Worm (Caenorhabditis elegans) whole organism, L1 larva: ENCODE results near the gene srh-240.

Source experiments
- aha-1 ChIP-seq: fragments of 150-350 bp; optimal IDR thresholded peaks from 2 replicates; lab custom pipeline; 2014; ENCODE audit warnings: missing biosample characterization, missing genetic modification characterization
- alr-1 ChIP-seq: fragments of 200-800 bp; sonication (Bioruptor generic); optimal IDR thresholded peaks from 2 replicates; lab custom pipeline; 2018; ENCODE audit warnings: borderline replicate concordance, mild to moderate bottlenecking, missing genetic modification characterization, missing compliant biosample characterization
- blmp-1 ChIP-seq: fragments of 150-350 bp; optimal IDR thresholded peaks from 2 replicates; lab custom pipeline; 2014; ENCODE audit warnings: missing biosample characterization, missing genetic modification characterization
- ceh-88 ChIP-seq: fragments of 200-800 bp; sonication (Bioruptor generic); IDR thresholded peaks from 2 replicates; pipeline ENCODE4 v1.3.6; 2022; ENCODE audit warnings: missing genetic modification characterization, missing compliant biosample characterization
- dsc-1 ChIP-seq: sonication (generic microtip); optimal IDR thresholded peaks from 2 replicates; lab custom pipeline; 2016; ENCODE audit warnings: mild to moderate bottlenecking, missing genetic modification characterization, missing compliant biosample characterization
- efl-1 ChIP-seq, 4 experiments: fragments of 150-350 bp; optimal IDR thresholded peaks in 3 of 4; peaks in 1 of 4; 1 replicate in 1 of 4; 2 replicates in 3 of 4; lab custom pipeline; 2014; ENCODE audit warnings: missing biosample characterization in 2 of 4, missing genetic modification characterization in 2 of 4, missing genetic modification reagents in 2 of 4
- egl-13 ChIP-seq: sonication (generic microtip); optimal IDR thresholded peaks from 2 replicates; lab custom pipeline; 2016; ENCODE audit warnings: missing genotype, missing genetic modification reagents, missing genetic modification characterization, missing compliant biosample characterization
- elt-2 ChIP-seq: sonication (generic microtip); optimal IDR thresholded peaks from 2 replicates; lab custom pipeline; 2016; ENCODE audit warnings: missing genetic modification characterization, mild to moderate bottlenecking, inconsistent platforms, missing compliant biosample characterization, missing genetic modification reagents
- elt-3 ChIP-seq, 6 experiments: fragments of 150-350 bp in 1 of 6; sonication (generic microtip); optimal IDR thresholded peaks; 2 replicates each; lab custom pipeline; 2017 to 2018; ENCODE audit warnings: missing biosample characterization in 6 of 6, missing genetic modification characterization in 6 of 6, inconsistent platforms in 1 of 6
- fkh-8 ChIP-seq: sonication (generic microtip); optimal IDR thresholded peaks from 2 replicates; lab custom pipeline; 2016; ENCODE audit warnings: mild to moderate bottlenecking, missing genetic modification characterization, missing compliant biosample characterization
- fos-1 ChIP-seq: fragments of 150-350 bp; optimal IDR thresholded peaks from 2 replicates; lab custom pipeline; 2014; ENCODE audit warnings: missing biosample characterization, missing genetic modification characterization
- hlh-17 ChIP-seq: fragments of 200-800 bp; sonication (Bioruptor generic); optimal IDR thresholded peaks from 2 replicates; lab custom pipeline; 2018; ENCODE audit warnings: missing genetic modification characterization, mild to moderate bottlenecking, missing compliant biosample characterization, moderate library complexity, borderline replicate concordance
- hpl-2 ChIP-seq: fragments of 150-350 bp; optimal IDR thresholded peaks from 2 replicates; lab custom pipeline; 2014; ENCODE audit warnings: missing biosample characterization, missing genetic modification reagents, missing genetic modification characterization
- jun-1 ChIP-seq: fragments of 150-350 bp; optimal IDR thresholded peaks from 2 replicates; lab custom pipeline; 2014; ENCODE audit warnings: missing biosample characterization, missing genetic modification reagents, missing genetic modification characterization
- lin-13 ChIP-seq: fragments of 150-350 bp; optimal IDR thresholded peaks from 2 replicates; lab custom pipeline; 2014; ENCODE audit warnings: missing biosample characterization, missing genetic modification reagents, missing genetic modification characterization
- lin-35 ChIP-seq, 2 experiments: fragments of 150-350 bp; optimal IDR thresholded peaks; 2 replicates each; lab custom pipeline; 2014; ENCODE audit warnings: missing biosample characterization in 2 of 2, missing genetic modification characterization in 2 of 2, missing genetic modification reagents in 2 of 2
- lir-3 ChIP-seq: sonication (generic microtip); optimal IDR thresholded peaks from 2 replicates; lab custom pipeline; 2016; ENCODE audit warnings: mild to moderate bottlenecking, missing genetic modification characterization, moderate library complexity, missing compliant biosample characterization; ENCODE audit not compliant: poor library complexity
- mdl-1 ChIP-seq, 2 experiments: fragments of 150-350 bp; optimal IDR thresholded peaks; 2 replicates each; lab custom pipeline; 2014 to 2017; ENCODE audit warnings: missing biosample characterization in 2 of 2, missing genetic modification characterization in 2 of 2, inconsistent platforms in 1 of 2
- mep-1 ChIP-seq: fragments of 150-350 bp; optimal IDR thresholded peaks from 2 replicates; lab custom pipeline; 2014; ENCODE audit warnings: missing biosample characterization, missing genetic modification characterization
- nhr-19 ChIP-seq: fragments of 200-800 bp; sonication (Bioruptor generic); conservative IDR thresholded peaks from 2 replicates; pipeline ENCODE4 v1.3.6; 2022; ENCODE audit warnings: missing genetic modification characterization, missing compliant biosample characterization
- nhr-237 ChIP-seq: fragments of 150-350 bp; optimal IDR thresholded peaks from 2 replicates; lab custom pipeline; 2014; ENCODE audit warnings: missing biosample characterization, missing genetic modification characterization
- nhr-28 ChIP-seq: fragments of 150-350 bp; optimal IDR thresholded peaks from 2 replicates; lab custom pipeline; 2014; ENCODE audit warnings: missing biosample characterization, missing genetic modification characterization
- nhr-47 ChIP-seq: sonication (generic microtip); optimal IDR thresholded peaks from 2 replicates; lab custom pipeline; 2016; ENCODE audit warnings: mild to moderate bottlenecking, missing genetic modification characterization, moderate library complexity, missing compliant biosample characterization
- nhr-76 ChIP-seq: sonication (generic microtip); optimal IDR thresholded peaks from 2 replicates; lab custom pipeline; 2017; ENCODE audit warnings: missing biosample characterization, missing genetic modification characterization
- nhr-77 ChIP-seq: fragments of 150-350 bp; optimal IDR thresholded peaks from 2 replicates; lab custom pipeline; 2014; ENCODE audit warnings: missing biosample characterization, missing genetic modification characterization
- nhr-85 ChIP-seq: sonication (generic microtip); peaks from one replicate; lab custom pipeline; 2016; ENCODE audit warnings: missing genetic modification characterization, inconsistent platforms, missing compliant biosample characterization
- nhr-90 ChIP-seq: sonication (generic microtip); optimal IDR thresholded peaks from 2 replicates; lab custom pipeline; 2016; ENCODE audit warnings: mild to moderate bottlenecking, missing genetic modification characterization, missing compliant biosample characterization; ENCODE audit not compliant: poor library complexity
- pax-3 ChIP-seq: fragments of 200-800 bp; sonication (Bioruptor generic); optimal IDR thresholded peaks from 2 replicates; lab custom pipeline; 2018; ENCODE audit warnings: mild to moderate bottlenecking, missing genetic modification characterization, moderate library complexity, missing compliant biosample characterization
- snpc-4 ChIP-seq: fragments of 150-350 bp; optimal IDR thresholded peaks from 2 replicates; lab custom pipeline; 2014; ENCODE audit warnings: missing biosample characterization, missing genetic modification characterization
- snu-23 ChIP-seq: sonication (generic microtip); optimal IDR thresholded peaks from 2 replicates; lab custom pipeline; 2016; ENCODE audit warnings: missing genetic modification characterization, missing compliant biosample characterization
- sox-4 ChIP-seq: sonication (generic microtip); optimal IDR thresholded peaks from 2 replicates; lab custom pipeline; 2016; ENCODE audit warnings: missing genetic modification characterization, missing compliant biosample characterization
- sptf-1 ChIP-seq: fragments of 150-350 bp; optimal IDR thresholded peaks from 2 replicates; lab custom pipeline; 2014; ENCODE audit warnings: missing biosample characterization, missing genetic modification characterization
- swsn-7 ChIP-seq: sonication (generic microtip); optimal IDR thresholded peaks from 2 replicates; lab custom pipeline; 2016; ENCODE audit warnings: missing genetic modification characterization, missing compliant biosample characterization
- tbx-2 ChIP-seq: sonication (generic microtip); optimal IDR thresholded peaks from 2 replicates; lab custom pipeline; 2016; ENCODE audit warnings: missing genetic modification characterization, missing compliant biosample characterization
- unc-30 ChIP-seq: sonication (generic microtip); optimal IDR thresholded peaks from 2 replicates; lab custom pipeline; 2017; ENCODE audit warnings: missing biosample characterization, missing genetic modification characterization
- unc-86 ChIP-seq: sonication (generic microtip); optimal IDR thresholded peaks from 2 replicates; lab custom pipeline; 2016; ENCODE audit warnings: missing genetic modification characterization, missing compliant biosample characterization
- unc-98 ChIP-seq: fragments of 200-800 bp; sonication (Bioruptor generic); IDR thresholded peaks from 2 replicates; pipeline ENCODE4 v1.3.6; 2022; ENCODE audit warnings: missing genetic modification characterization, missing compliant biosample characterization
- vab-15 ChIP-seq: sonication (generic microtip); optimal IDR thresholded peaks from 2 replicates; lab custom pipeline; 2017; ENCODE audit warnings: missing genotype, mild to moderate bottlenecking, missing genetic modification characterization, missing compliant biosample characterization
- xbp-1 ChIP-seq: sonication (generic microtip); optimal IDR thresholded peaks from 2 replicates; lab custom pipeline; 2016; ENCODE audit warnings: missing genetic modification characterization, missing compliant biosample characterization
- zag-1 ChIP-seq: fragments of 150-350 bp; optimal IDR thresholded peaks from 2 replicates; lab custom pipeline; 2014; ENCODE audit warnings: missing biosample characterization, missing genetic modification characterization
- ztf-4 ChIP-seq: fragments of 150-350 bp; optimal IDR thresholded peaks from 2 replicates; lab custom pipeline; 2014; ENCODE audit warnings: missing biosample characterization, missing genetic modification characterization

The srh-240 gene

DNA sequence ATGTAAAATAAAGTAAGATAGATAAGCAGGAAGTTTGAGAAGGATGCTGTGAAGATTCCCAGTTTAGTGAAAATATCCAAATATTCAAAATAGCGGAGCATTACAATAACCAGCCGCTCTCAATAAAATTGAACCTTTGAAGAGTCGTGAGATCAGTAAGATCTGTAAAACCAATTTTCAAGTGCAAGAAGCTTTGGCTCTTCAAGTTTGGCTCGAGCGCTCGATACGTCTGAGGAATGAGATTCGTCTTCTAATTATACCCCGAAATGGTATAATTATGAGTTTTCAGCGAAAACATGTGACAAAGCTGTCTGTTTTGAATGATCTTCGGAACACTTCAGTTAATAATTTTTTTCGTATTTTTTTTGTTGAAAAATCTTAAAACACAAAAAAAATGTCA is 34.9 kb downstream of the srh-240 start, which contains the start of gene str-46:
Gene str-46 (minus strand): TSS at position 101 of the 400 bp plus-strand sequence.
- TF ChIP-seq vab-15 (tag; lab: Kevin White, UChicago) (no peak), aha-1 (no peak), efl-1 (optimal IDR thresholded peaks at IDR 0.05; lab: Kevin White, UChicago) (no peak), efl-1 (GFP tag; optimal IDR thresholded peaks at IDR 0.05 in 1 of 2; lab: Kevin White, UChicago) (peak in 1 of 2 experiments; percentile 8)

DNA sequence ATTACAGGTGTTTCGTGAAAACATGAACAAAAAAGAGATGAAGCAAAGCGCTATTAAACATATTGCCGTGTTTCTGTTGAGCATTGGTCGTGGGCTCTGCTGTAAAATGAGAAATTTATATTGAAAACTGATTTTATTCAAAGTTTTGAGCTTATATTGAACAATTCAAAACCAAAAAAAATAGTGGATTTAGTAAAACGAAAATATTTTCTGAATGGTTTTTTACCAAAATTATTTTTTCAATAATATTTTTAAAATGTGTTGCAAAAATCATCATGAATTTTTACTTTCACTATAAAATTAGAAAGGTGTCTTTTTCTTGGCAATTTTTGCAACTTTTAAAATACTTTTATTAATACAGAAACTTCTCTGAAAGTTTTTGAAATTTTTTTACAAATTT is 38.2 kb downstream of the srh-240 start, which contains the start of gene C31B8.7:
Gene C31B8.7 (minus strand): TSS at position 101 of the 400 bp plus-strand sequence.
- TF ChIP-seq unc-86 (no peak), unc-98 (GFP tag; lab: Robert Waterston, UW) (no peak)

DNA sequence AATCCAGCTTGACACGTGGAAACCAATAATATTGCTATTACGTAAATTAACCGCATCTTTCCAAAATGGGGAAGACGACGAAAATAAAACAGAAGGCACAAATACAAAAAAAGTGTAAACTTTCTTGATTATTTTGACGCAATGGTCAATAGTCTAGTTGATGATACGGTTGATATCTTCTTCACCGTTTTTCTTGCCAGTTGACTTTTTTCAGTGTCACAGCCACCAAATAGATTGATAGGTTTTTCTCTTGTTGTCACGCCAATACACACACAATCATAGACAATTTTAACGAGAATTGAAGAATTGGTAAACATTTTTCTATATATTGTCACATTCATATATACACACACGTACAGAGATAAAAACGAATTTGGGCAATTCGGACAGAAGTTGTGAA is 44.5 kb downstream of the srh-240 start, which contains the start of gene zmp-3:
Gene zmp-3 (minus strand): TSS at position 101 of the 400 bp plus-strand sequence.
- TF ChIP-seq elt-3 (tag; optimal IDR thresholded peaks at IDR 0.05; lab: Kevin White, UChicago) (peak in 1 of 6 experiments; percentile 42), nhr-90 (no peak), nhr-76 (tag; lab: Kevin White, UChicago) (no peak), nhr-47 (tag; lab: Kevin White, UChicago) (no peak), unc-30 (tag; lab: Kevin White, UChicago) (no peak), zag-1 (tag; lab: Kevin White, UChicago) (no peak), fkh-8 (tag; lab: Kevin White, UChicago) (no peak), nhr-85 (peak; percentile 60), swsn-7 (tag; lab: Kevin White, UChicago) (no peak), sptf-1 (no peak), sox-4 (tag; lab: Kevin White, UChicago) (no peak), dsc-1 (tag; lab: Kevin White, UChicago) (no peak), nhr-28 (tag; lab: Kevin White, UChicago) (no peak), lir-3 (tag; lab: Kevin White, UChicago) (no peak)
- TF ChIP-seq, all 84 proteins: peak for 2

DNA sequence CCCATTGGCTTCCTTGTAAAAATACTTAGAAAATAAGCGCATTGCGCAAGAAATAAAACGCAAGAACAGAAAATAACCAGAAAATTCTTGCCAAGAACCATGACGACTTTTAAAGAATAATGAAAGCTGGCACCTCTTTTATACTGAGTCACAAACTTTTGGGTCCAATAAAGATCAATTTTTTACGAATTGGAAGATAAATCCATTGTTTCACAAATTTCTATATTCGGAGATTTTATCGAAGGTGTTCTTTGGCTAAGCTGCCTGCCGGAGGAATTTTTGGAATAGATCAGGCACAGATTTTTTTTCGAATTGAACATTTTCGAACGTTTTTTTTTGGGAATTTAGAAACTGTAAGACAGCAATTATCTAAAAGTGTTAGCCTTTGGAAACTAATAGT is 47.9 kb downstream of the srh-240 start, which contains the start of gene C31B8.9:
Gene C31B8.9 (minus strand): TSS at position 101 of the 400 bp plus-strand sequence.
- TF ChIP-seq blmp-1 = no peak
- no peak for TF ChIP-seq xbp-1 (tag; lab: Kevin White, UChicago)
- TF ChIP-seq alr-1 (tag; lab: Kevin White, UChicago) = no peak
- TF ChIP-seq pax-3 (tag; lab: Kevin White, UChicago) = no peak
- no peak for TF ChIP-seq unc-98 (GFP tag; lab: Robert Waterston, UW)
- no peak for TF ChIP-seq hpl-2
- no peak for TF ChIP-seq lin-35 (GFP tag; optimal IDR thresholded peaks at IDR 0.05; lab: Kevin White, UChicago)
- TF ChIP-seq egl-13 (tag; lab: Kevin White, UChicago) = no peak
- TF ChIP-seq nhr-19 (GFP tag; lab: Robert Waterston, UW) = no peak
- no peak for TF ChIP-seq snu-23 (GFP tag; lab: Kevin White, UChicago)
- no peak for TF ChIP-seq ceh-88 (GFP tag; lab: Robert Waterston, UW)
- TF ChIP-seq nhr-28 (tag; lab: Kevin White, UChicago) = no peak
- TF ChIP-seq unc-86 = no peak

DNA sequence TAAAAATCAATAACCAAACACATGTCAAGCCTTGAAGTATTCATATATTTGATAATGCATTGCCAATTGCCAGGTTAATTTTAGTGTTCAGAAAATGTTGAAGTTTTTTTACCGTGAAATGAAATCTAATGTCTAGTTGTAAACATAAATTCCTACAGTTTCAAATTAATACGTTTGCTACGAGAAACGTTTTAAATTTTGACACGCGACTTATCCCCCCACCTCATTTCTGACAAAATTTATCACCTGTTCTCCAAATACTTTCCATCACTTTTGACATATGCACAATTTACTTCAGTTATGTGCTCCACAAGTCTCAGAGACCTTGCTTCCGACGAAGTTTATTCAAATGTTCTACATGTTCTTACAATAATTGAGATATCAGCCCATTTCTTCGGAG is 48.9 kb downstream of the srh-240 start, which contains the start of gene srh-146:
Gene srh-146 (plus strand): TSS at position 301 of the 400 bp plus-strand sequence.
- TF ChIP-seq lin-13 (GFP tag; lab: Kevin White, UChicago) = no peak
- no peak for TF ChIP-seq elt-2 (tag; lab: Kevin White, UChicago)
- TF ChIP-seq fos-1 (tag; lab: Kevin White, UChicago) = no peak
- no peak for TF ChIP-seq mep-1 (tag; lab: Kevin White, UChicago)
- TF ChIP-seq hlh-17 (GFP tag; lab: Kevin White, UChicago) = no peak
- no peak for TF ChIP-seq ceh-88 (GFP tag; lab: Robert Waterston, UW)
- TF ChIP-seq snpc-4 = no peak
- no peak for TF ChIP-seq ztf-4
- no peak for TF ChIP-seq jun-1 (tag; lab: Kevin White, UChicago)
- no peak for TF ChIP-seq nhr-47 (tag; lab: Kevin White, UChicago)
- TF ChIP-seq tbx-2 (tag; lab: Kevin White, UChicago) = no peak
- no peak for TF ChIP-seq sptf-1
- TF ChIP-seq nhr-237 (tag; lab: Kevin White, UChicago) = no peak
- no peak for TF ChIP-seq nhr-77 (tag; lab: Kevin White, UChicago)
- TF ChIP-seq unc-30 (tag; lab: Kevin White, UChicago) = no peak
- TF ChIP-seq mdl-1 (tag; optimal IDR thresholded peaks at IDR 0.05; lab: Kevin White, UChicago) = no peak
